Fruit fly (Drosophila melanogaster): Measurements from ENCODE around the gene Ipk2.

The Ipk2 gene

dm6 chr2L:601848-602247 is 27.8 kb upstream of the Ipk2 start:
- TF ChIP-seq toe (GFP tag; optimal IDR thresholded peaks at IDR 0.05) (no peak), CG1620 (GFP tag; optimal IDR thresholded peaks at IDR 0.05) (no peak), Hr96 (GFP tag; optimal IDR thresholded peaks at IDR 0.05) (no peak), CG14711 (tag; optimal IDR thresholded peaks at IDR 0.05) (no peak), bab1 (GFP tag; optimal IDR thresholded peaks at IDR 0.05) (no peak), tj (GFP tag; optimal IDR thresholded peaks at IDR 0.05) (no peak), CG7101 (tag; optimal IDR thresholded peaks at IDR 0.05) (no peak), kay (GFP tag; ENCODE audit: borderline replicate concordance) (no peak)

DNA sequence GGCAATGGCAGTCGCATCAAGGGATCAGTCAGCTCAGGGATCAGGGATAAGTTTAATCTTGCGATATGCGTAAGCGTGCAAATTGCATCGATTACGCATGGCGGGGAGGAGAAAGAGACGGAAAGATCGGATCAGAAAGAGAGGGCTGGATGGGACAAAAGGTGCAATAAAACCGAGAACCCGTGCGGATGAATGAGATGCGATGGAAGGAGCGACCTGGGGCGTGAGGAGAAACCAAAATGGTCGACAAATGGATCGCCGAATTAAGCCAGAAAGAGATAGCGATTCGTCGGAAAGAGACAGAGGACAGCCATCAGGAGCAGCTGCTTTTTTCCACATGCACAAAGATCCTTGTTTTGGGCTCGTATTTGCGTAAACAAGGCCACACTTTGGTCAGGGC is 23.7 kb upstream of the Ipk2 start:
- TF ChIP-seq Crg-1 (GFP tag; optimal IDR thresholded peaks at IDR 0.05) (no peak), ovo (GFP tag; optimal IDR thresholded peaks at IDR 0.05) (no peak), cnc (optimal IDR thresholded peaks at IDR 0.05) (no peak)

DNA sequence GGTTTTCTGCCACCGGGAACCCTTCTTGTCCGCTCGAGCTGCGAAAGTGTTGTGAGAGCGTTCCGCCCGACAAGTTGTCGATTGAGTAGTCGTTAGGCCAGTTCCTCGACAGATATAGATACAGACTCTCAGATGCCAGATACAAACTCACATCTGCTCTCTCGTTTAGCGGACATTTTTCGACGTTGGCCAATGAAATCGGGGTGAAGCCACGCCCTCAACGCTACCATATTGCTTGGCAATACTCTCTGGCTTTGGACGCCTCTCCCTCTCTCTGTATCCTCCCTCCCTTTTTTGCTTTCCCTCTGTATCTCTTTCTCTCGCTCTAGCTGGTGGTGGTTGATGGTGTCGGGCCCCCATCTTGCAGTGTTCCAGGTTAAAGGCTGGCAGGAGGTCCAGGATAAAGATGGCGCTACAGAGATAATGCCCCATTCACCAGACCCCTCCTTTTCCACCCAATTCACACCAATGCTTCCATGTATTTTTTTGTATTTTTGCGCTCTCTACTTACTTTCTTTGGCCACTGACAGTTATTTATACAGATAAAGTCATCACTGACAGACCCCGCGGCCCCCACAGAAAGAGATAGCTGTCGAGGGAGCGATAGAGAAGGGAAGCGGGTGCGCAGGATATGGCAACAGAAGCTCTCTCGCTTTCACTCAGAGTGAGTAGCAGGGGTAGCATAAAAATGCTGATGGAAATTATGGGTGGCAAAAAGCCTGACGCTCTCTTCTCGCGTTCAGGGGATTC is 20.7 kb upstream of the Ipk2 start, which contains the start of gene Gsc:
Gsc (minus strand) TSS at position 51 of the 750 bp plus-strand sequence.
- TF ChIP-seq CG1620 (GFP tag; optimal IDR thresholded peaks at IDR 0.05) (no peak), CG11617 (GFP tag; optimal IDR thresholded peaks at IDR 0.05) (no peak), CG12768 (GFP tag; optimal IDR thresholded peaks at IDR 0.05) (no peak), tj (GFP tag; optimal IDR thresholded peaks at IDR 0.05) (no peak), ovo (GFP tag; optimal IDR thresholded peaks at IDR 0.05) (no peak), cic (GFP tag; optimal IDR thresholded peaks at IDR 0.05) (no peak), cnc (optimal IDR thresholded peaks at IDR 0.05) (no peak), pad (GFP tag; optimal IDR thresholded peaks at IDR 0.05) (no peak), toe (GFP tag; optimal IDR thresholded peaks at IDR 0.05) (no peak), Mnt (GFP tag; optimal IDR thresholded peaks at IDR 0.05) (no peak), CG7045 (GFP tag; optimal IDR thresholded peaks at IDR 0.05) (no peak), bab1 (GFP tag; optimal IDR thresholded peaks at IDR 0.05) (no peak), Crg-1 (GFP tag; optimal IDR thresholded peaks at IDR 0.05) (no peak), CG7101 (tag; optimal IDR thresholded peaks at IDR 0.05) (no peak), CG14711 (tag; optimal IDR thresholded peaks at IDR 0.05) (no peak)

dm6 chr2L:594048-594447 is 20.0 kb upstream of the Ipk2 start:
- TF ChIP-seq CG7101 (tag; optimal IDR thresholded peaks at IDR 0.05) (no peak), CG14711 (tag; optimal IDR thresholded peaks at IDR 0.05) (no peak), tj (GFP tag; optimal IDR thresholded peaks at IDR 0.05) (no peak), CG5204 (GFP tag; optimal IDR thresholded peaks at IDR 0.05) (no peak), ovo (GFP tag; optimal IDR thresholded peaks at IDR 0.05) (no peak), bab1 (GFP tag; optimal IDR thresholded peaks at IDR 0.05) (no peak), cic (GFP tag; optimal IDR thresholded peaks at IDR 0.05) (no peak), CG1620 (GFP tag; optimal IDR thresholded peaks at IDR 0.05) (no peak), Mnt (GFP tag; optimal IDR thresholded peaks at IDR 0.05) (no peak), Hr96 (GFP tag; optimal IDR thresholded peaks at IDR 0.05) (no peak), CG12768 (GFP tag; optimal IDR thresholded peaks at IDR 0.05) (no peak), Clk (GFP tag; optimal IDR thresholded peaks at IDR 0.05) (no peak), cnc (optimal IDR thresholded peaks at IDR 0.05) (no peak), kay (GFP tag; ENCODE audit: borderline replicate concordance) (no peak), Crg-1 (GFP tag; optimal IDR thresholded peaks at IDR 0.05) (no peak), toe (GFP tag; optimal IDR thresholded peaks at IDR 0.05) (no peak), CG7045 (GFP tag; optimal IDR thresholded peaks at IDR 0.05) (no peak), CG11617 (GFP tag; optimal IDR thresholded peaks at IDR 0.05) (no peak)

- TF ChIP-seq Crg-1 (GFP tag; optimal IDR thresholded peaks at IDR 0.05) (no peak), CG5204 (GFP tag; optimal IDR thresholded peaks at IDR 0.05) (no peak), tj (GFP tag; optimal IDR thresholded peaks at IDR 0.05) (no peak), CG1620 (GFP tag; optimal IDR thresholded peaks at IDR 0.05) (no peak)
These were observed 17.4 kb upstream of the Ipk2 start for dm6 chr2L:591511-591910.

DNA sequence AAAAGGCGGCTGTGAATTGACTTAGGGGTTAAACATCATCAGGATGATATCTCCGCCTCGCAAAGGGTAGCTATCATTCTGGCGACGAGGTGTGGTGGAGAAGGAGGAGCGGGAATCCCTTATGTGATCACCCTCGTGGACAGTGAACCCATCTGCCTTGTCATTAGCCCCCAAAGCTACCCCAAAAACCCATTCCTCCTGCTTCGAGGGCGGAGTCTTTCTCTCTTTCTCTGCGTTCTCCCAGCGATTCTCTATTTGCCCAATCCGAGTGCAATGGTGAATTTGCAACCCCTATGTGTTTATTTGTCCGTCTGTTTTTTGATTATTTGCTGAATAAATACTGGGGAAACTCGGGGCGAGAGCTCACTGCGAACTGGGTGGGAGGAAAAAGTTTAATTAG is 11.2 kb upstream of the Ipk2 start:
- no peak for TF ChIP-seq CG14711 (tag; optimal IDR thresholded peaks at IDR 0.05)
- TF ChIP-seq CG5204 (GFP tag; optimal IDR thresholded peaks at IDR 0.05) = no peak
- no peak for TF ChIP-seq kay (GFP tag; ENCODE audit: borderline replicate concordance)
- TF ChIP-seq Clk (GFP tag; optimal IDR thresholded peaks at IDR 0.05) = no peak
- no peak for TF ChIP-seq Crg-1 (GFP tag; optimal IDR thresholded peaks at IDR 0.05)
- TF ChIP-seq Hr96 (GFP tag; optimal IDR thresholded peaks at IDR 0.05) = no peak
- no peak for TF ChIP-seq CG1620 (GFP tag; optimal IDR thresholded peaks at IDR 0.05)
- TF ChIP-seq toe (GFP tag; optimal IDR thresholded peaks at IDR 0.05) = no peak
- TF ChIP-seq cic (GFP tag; optimal IDR thresholded peaks at IDR 0.05) = no peak
- no peak for TF ChIP-seq tj (GFP tag; optimal IDR thresholded peaks at IDR 0.05)

DNA sequence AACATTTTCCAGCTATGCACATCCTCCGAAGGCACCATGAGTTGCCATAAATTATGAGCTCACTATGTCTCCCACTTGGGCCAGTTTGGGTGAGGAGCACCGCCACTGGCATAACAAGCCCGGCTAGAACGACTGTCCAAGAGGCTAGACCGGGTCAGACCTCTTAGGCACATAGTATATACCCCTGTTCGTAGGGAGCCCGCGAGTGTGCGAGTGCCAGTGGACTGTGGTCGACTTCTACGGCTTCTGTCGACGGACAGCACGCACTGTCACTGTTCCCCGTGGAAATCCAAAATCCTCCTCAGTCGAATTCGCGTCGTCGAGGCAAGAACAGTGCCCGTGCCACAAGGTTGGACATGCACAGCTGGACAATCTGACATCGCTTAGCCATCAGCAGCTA is 3.1 kb upstream of the Ipk2 start, which contains the start of gene Pph13:
Pph13 (plus strand) TSS at position 301 of the 400 bp plus-strand sequence.
- TF ChIP-seq CG33017 (tag; optimal IDR thresholded peaks at IDR 0.05) (no peak), kay (GFP tag; ENCODE audit: borderline replicate concordance) (no peak), ovo (GFP tag; optimal IDR thresholded peaks at IDR 0.05) (no peak), CG14711 (tag; optimal IDR thresholded peaks at IDR 0.05) (no peak), Clk (GFP tag; optimal IDR thresholded peaks at IDR 0.05) (no peak)
